Worm (Caenorhabditis elegans): Measurements from ENCODE around the gene pro-2.

pro-2 gene

DNA sequence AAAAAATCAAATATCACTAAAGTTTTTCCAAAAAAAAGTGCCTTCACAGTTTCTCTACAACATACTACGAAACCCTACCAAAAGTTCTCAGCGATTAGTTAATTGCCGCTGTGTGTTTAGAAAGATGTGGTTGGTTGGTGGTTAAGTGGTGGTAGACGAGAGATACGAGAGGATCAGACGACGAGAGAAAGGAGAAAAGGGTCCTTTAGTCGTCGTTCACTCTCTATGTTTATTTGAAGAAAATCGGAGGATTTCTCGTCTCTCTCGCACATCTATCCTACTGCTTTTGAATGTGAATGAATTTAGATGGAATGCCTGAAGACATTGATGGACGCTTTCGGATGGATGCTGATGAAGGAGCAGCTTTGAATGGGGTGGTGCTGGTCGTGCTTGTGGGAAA lies 25.9 kb upstream of the pro-2 start (continued):
- no peak for TF ChIP-seq isw-1 (GFP tag; IDR thresholded peaks at IDR 0.05)
- TF ChIP-seq elt-2 (tag; optimal IDR thresholded peaks at IDR 0.05) = no peak
- TF ChIP-seq pqm-1 (tag; optimal IDR thresholded peaks at IDR 0.05) = no peak
- no peak for TF ChIP-seq tbx-2 (tag; optimal IDR thresholded peaks at IDR 0.05)
- TF ChIP-seq snpc-4 (tag; optimal IDR thresholded peaks at IDR 0.05) = no peak
- TF ChIP-seq lin-15B (tag; optimal IDR thresholded peaks at IDR 0.05) = no peak
- TF ChIP-seq egl-13 (tag; optimal IDR thresholded peaks at IDR 0.05) = no peak
- peak; percentile 11 for TF ChIP-seq dsc-1 (tag; optimal IDR thresholded peaks at IDR 0.05)
- TF ChIP-seq nhr-71 (tag; optimal IDR thresholded peaks at IDR 0.05) = peak; percentile 9
- no peak for TF ChIP-seq nhr-90 (tag; optimal IDR thresholded peaks at IDR 0.05; ENCODE audit: poor library complexity)

DNA sequence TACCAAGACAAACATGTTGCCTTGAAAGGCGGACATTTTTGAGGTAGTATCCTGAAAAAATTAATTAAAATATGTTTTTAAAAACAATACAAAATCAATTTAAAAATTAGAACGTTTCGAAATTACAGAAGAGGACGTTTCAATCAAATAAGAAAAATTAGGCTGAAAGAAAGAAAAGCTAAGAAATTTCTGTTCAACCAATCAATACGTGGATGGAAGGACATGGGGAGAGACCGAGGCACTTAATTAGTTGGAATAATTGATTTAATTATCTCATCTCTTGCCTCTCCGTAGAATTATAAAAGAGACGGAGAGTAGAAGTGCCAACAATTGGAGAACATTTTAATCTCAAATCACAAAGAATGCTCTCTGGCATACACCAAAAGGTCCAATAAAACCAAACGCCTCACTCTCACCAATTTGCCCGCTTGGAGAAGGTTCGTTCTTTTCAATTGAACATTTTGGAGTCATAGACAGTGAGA lies 24.7 kb upstream of the pro-2 start, which contains the start of gene ceh-58:
Gene ceh-58, minus strand, starts transcription at position 51 of the 482 bp plus-strand sequence.
- TF ChIP-seq dpl-1 (GFP tag; optimal IDR thresholded peaks at IDR 0.05) = no peak
- peak; percentile 36 for TF ChIP-seq blmp-1 (tag; optimal IDR thresholded peaks at IDR 0.05)
- TF ChIP-seq nhr-85 (tag) = peak; percentile 61
- peak; percentile 33 for TF ChIP-seq lin-14 (GFP tag; optimal IDR thresholded peaks at IDR 0.05)
- peak; percentile 22 for TF ChIP-seq ceh-8 (GFP tag; optimal IDR thresholded peaks at IDR 0.05)

DNA sequence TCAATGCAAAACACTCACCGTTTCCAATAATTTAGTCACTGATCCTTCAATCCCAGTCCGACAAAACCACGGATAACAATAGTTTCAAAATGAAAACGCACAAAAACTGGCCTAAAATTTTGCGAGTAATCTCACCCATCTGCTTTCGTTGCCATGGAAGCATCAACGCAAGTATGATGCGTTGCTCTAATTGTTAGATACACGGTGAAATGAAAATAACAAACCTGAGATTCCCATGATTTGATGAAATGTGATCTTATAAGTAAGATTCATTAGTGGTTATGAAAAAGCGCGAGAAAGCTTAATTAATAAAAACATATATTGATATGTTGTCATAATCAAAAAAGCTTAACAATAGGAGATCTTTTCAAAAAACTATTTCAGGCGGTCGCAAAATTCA lies 22.3 kb upstream of the pro-2 start, which contains the start of gene ceh-57:
Gene ceh-57, minus strand, starts transcription at position 95 of the 400 bp plus-strand sequence.
- TF ChIP-seq fkh-8 (tag; optimal IDR thresholded peaks at IDR 0.05) = peak; percentile 53
- TF ChIP-seq lir-3 (tag; optimal IDR thresholded peaks at IDR 0.05; ENCODE audit: poor library complexity) = no peak
- no peak for TF ChIP-seq efl-1 (optimal IDR thresholded peaks at IDR 0.05)
- TF ChIP-seq efl-1 (GFP tag; optimal IDR thresholded peaks at IDR 0.05 in 1 of 2) = no peak
- TF ChIP-seq ets-5 (GFP tag; IDR thresholded peaks at IDR 0.05) = no peak
- no peak for TF ChIP-seq sup-37 (GFP tag; optimal IDR thresholded peaks at IDR 0.05)
- TF ChIP-seq efl-3 (GFP tag; optimal IDR thresholded peaks at IDR 0.05) = no peak
- no peak for TF ChIP-seq swsn-7 (tag; optimal IDR thresholded peaks at IDR 0.05)
- no peak for TF ChIP-seq nhr-85 (tag)
- no peak for TF ChIP-seq isw-1 (GFP tag; IDR thresholded peaks at IDR 0.05)
- TF ChIP-seq nhr-47 (tag; optimal IDR thresholded peaks at IDR 0.05) = peak; percentile 5
- no peak for TF ChIP-seq unc-62 (GFP tag; optimal IDR thresholded peaks at IDR 0.05)
- TF ChIP-seq nhr-28 (tag; optimal IDR thresholded peaks at IDR 0.05) = no peak
- TF ChIP-seq dsc-1 (tag; optimal IDR thresholded peaks at IDR 0.05) = peak; percentile 64
- TF ChIP-seq grh-1 (GFP tag; IDR thresholded peaks at IDR 0.05) = no peak
- TF ChIP-seq C04F5.9 (tag; optimal IDR thresholded peaks at IDR 0.05) = no peak
- TF ChIP-seq nhr-20 (tag; optimal IDR thresholded peaks at IDR 0.05) = no peak
- TF ChIP-seq blmp-1 (tag; optimal IDR thresholded peaks at IDR 0.05) = no peak
- no peak for TF ChIP-seq lin-35 (GFP tag; optimal IDR thresholded peaks at IDR 0.05)
- TF ChIP-seq C34B4.2 (tag; optimal IDR thresholded peaks at IDR 0.05) = no peak

DNA sequence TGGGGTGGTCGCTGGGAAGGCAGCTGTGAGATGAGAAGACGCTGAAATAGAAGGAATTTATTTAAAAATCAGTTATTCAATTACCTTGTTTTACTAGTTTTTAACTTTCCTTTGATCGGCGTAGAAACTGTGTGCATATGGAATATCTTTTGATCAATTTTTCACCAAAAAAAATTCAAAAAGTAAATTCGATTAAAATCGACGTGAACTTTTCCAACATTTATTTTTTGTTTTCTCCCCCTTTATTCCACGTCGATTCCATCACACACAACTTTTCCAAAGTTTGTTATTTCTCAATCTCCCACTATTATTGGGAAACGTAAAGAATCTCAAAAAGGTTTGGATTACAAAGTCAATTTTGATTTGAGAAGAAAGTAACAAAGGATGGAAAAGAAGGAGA lies 15.6 kb upstream of the pro-2 start, which contains the start of gene C07E3.4:
Gene C07E3.4, plus strand, starts transcription at position 301 of the 400 bp plus-strand sequence.
- TF ChIP-seq unc-130 (tag; optimal IDR thresholded peaks at IDR 0.05) (no peak), nhr-71 (tag; optimal IDR thresholded peaks at IDR 0.05) (no peak), isw-1 (GFP tag; IDR thresholded peaks at IDR 0.05) (no peak), lin-35 (GFP tag; optimal IDR thresholded peaks at IDR 0.05) (no peak), mef-2 (tag; optimal IDR thresholded peaks at IDR 0.05) (no peak), nhr-20 (tag; optimal IDR thresholded peaks at IDR 0.05) (no peak), efl-1 (optimal IDR thresholded peaks at IDR 0.05) (no peak), efl-1 (GFP tag; optimal IDR thresholded peaks at IDR 0.05 in 1 of 2) (no peak), dsc-1 (tag; optimal IDR thresholded peaks at IDR 0.05) (no peak), tlp-1 (tag; optimal IDR thresholded peaks at IDR 0.05) (no peak), mep-1 (tag; optimal IDR thresholded peaks at IDR 0.05) (no peak), dpl-1 (GFP tag; optimal IDR thresholded peaks at IDR 0.05) (no peak), egl-27 (tag; optimal IDR thresholded peaks at IDR 0.05) (no peak), nhr-11 (tag; optimal IDR thresholded peaks at IDR 0.05) (no peak), lin-13 (GFP tag; optimal IDR thresholded peaks at IDR 0.05) (no peak), tbx-2 (tag; optimal IDR thresholded peaks at IDR 0.05) (no peak)
